Worm (Caenorhabditis elegans) whole organism, late embryonic: ENCODE data around the gene D1053.4.
A peak's percentile ranks its signal among the peaks of the same experiment; 100 is the strongest.

Source experiments
- ets-4 ChIP-seq: sonication (generic microtip); optimal IDR thresholded peaks from 2 replicates; lab custom pipeline; 2016; ENCODE audit warnings: missing genetic modification characterization, missing compliant biosample characterization
- pat-9 ChIP-seq: fragments of 200-800 bp; sonication (Bioruptor generic); optimal IDR thresholded peaks from 2 replicates; lab custom pipeline; 2018; ENCODE audit warnings: mild to moderate bottlenecking, missing genetic modification characterization, moderate library complexity, missing compliant biosample characterization
- unc-42 ChIP-seq: sonication (generic microtip); optimal IDR thresholded peaks from 2 replicates; lab custom pipeline; 2016; ENCODE audit warnings: missing genotype, missing genetic modification characterization, missing compliant biosample characterization

D1053.4 gene

DNA sequence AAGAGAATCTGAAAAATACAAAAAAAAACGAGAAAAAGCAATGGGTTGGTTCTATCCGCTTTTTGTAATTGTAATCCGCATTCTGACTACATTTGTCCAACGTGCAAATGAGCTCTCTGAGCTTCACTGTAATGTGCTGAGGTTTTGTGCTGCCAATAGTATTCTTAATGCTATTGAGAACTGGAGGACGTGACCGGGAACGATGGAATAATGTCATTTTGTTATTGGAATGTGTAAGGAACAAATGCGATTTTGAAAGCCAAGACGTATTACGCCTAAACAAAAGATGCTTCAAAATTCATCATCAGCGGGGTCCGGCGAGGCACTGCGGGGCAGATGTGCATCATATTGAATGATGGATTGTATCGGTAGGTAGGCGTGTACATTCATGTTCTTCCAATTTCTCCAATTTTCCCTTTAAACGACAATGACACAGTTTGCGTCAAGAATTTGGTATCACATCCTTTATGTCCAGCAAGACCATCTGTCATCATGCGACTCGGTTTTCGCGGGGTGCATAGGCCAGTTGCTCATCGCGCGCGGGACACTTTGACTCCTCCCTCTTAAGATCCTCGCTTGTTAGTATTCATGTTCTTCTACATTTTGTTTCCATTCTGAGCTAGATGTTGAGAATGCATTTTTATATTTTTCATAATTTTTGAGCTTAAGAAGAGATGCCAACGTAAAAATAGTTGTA, 50.4 kb downstream of the D1053.4 start:
- TF ChIP-seq unc-42 (tag; lab: Kevin White, UChicago) (peak; percentile 44), ets-4 (tag; lab: Kevin White, UChicago) (no peak), pat-9 (no peak)
